Worm (Caenorhabditis elegans) whole organism, L4 larva: ENCODE results near the gene smc-6.

ENCODE experiments used
- D1046.2 ChIP-seq: fragments of 200-800 bp; sonication (Bioruptor generic); IDR thresholded peaks from 2 replicates; pipeline ENCODE4 v1.3.6; 2022; ENCODE audit warnings: missing genetic modification characterization, missing compliant biosample characterization
- Y48G9A.11 ChIP-seq: fragments of 200-800 bp; sonication (Bioruptor generic); IDR thresholded peaks from 2 replicates; pipeline ENCODE4 v1.3.6; 2022; ENCODE audit warnings: missing genetic modification reagents, missing genetic modification characterization, missing compliant biosample characterization
- ZK546.5 ChIP-seq, 2 experiments: sonication (generic microtip); optimal IDR thresholded peaks; 2 replicates each; lab custom pipeline; 2017; ENCODE audit warnings: missing biosample characterization in 2 of 2, missing genetic modification characterization in 2 of 2
- aha-1 ChIP-seq: fragments of 150-350 bp; peaks from one replicate; lab custom pipeline; 2014; ENCODE audit warnings: missing biosample characterization, missing genetic modification characterization
- ceh-82 ChIP-seq: sonication (generic microtip); optimal IDR thresholded peaks from 2 replicates; lab custom pipeline; 2017; ENCODE audit warnings: missing biosample characterization, missing genetic modification characterization
- cey-2 ChIP-seq: sonication (generic microtip); optimal IDR thresholded peaks from 3 replicates; lab custom pipeline; 2017; ENCODE audit warnings: missing genetic modification characterization, mild to moderate bottlenecking, missing compliant biosample characterization, antibody characterized with exemption, borderline replicate concordance; ENCODE audit not compliant: insufficient read depth
- ctbp-1 ChIP-seq: fragments of 200-800 bp; sonication (Bioruptor generic); IDR thresholded peaks from 2 replicates; pipeline ENCODE4 v1.3.6; 2022; ENCODE audit warnings: missing genetic modification reagents, missing genetic modification characterization, missing compliant biosample characterization
- daf-16 ChIP-seq, 3 experiments: sonication (generic microtip); optimal IDR thresholded peaks; 2 replicates each; lab custom pipeline; 2016 to 2017; ENCODE audit warnings: missing genetic modification characterization in 3 of 3, missing genetic modification reagents in 3 of 3, mild to moderate bottlenecking in 2 of 3, missing compliant biosample characterization in 2 of 3, missing biosample characterization in 1 of 3, moderate library complexity in 1 of 3
- daf-19 ChIP-seq: fragments of 200-800 bp; sonication (Bioruptor generic); conservative IDR thresholded peaks from 2 replicates; pipeline ENCODE4 v1.3.6; 2022; ENCODE audit warnings: missing genetic modification characterization, missing compliant biosample characterization
- daf-8 ChIP-seq: fragments of 200-800 bp; sonication (Bioruptor generic); IDR thresholded peaks from 2 replicates; pipeline ENCODE4 v1.3.6; 2022; ENCODE audit warnings: missing genetic modification characterization, missing compliant biosample characterization
- dmd-8 ChIP-seq: fragments of 200-800 bp; sonication (Bioruptor generic); IDR thresholded peaks from 2 replicates; pipeline ENCODE4 v1.3.6; 2022; ENCODE audit warnings: missing genetic modification characterization, missing compliant biosample characterization
- dmd-9 ChIP-seq: fragments of 200-800 bp; sonication (Bioruptor generic); IDR thresholded peaks from 2 replicates; pipeline ENCODE4 v1.3.6; 2022; ENCODE audit warnings: missing genetic modification reagents, missing genetic modification characterization, missing compliant biosample characterization
- egl-43 ChIP-seq: fragments of 200-800 bp; sonication (Bioruptor generic); IDR thresholded peaks from 2 replicates; pipeline ENCODE4 v1.3.6; 2022; ENCODE audit warnings: missing genetic modification reagents, missing genetic modification characterization, missing compliant biosample characterization
- fos-1 ChIP-seq: fragments of 150-350 bp; optimal IDR thresholded peaks from 2 replicates; lab custom pipeline; 2014; ENCODE audit warnings: missing biosample characterization, missing genetic modification characterization
- lim-7 ChIP-seq: fragments of 200-800 bp; sonication (Bioruptor generic); IDR thresholded peaks from 2 replicates; pipeline ENCODE4 v1.3.6; 2022; ENCODE audit warnings: missing genetic modification characterization, missing compliant biosample characterization
- lin-1 ChIP-seq: fragments of 200-800 bp; sonication (Bioruptor generic); IDR thresholded peaks from 2 replicates; pipeline ENCODE4 v1.3.6; 2022; ENCODE audit warnings: missing genetic modification reagents, missing genetic modification characterization, missing compliant biosample characterization
- lin-38 ChIP-seq: fragments of 200-800 bp; sonication (Bioruptor generic); IDR thresholded peaks from 2 replicates; pipeline ENCODE4 v1.3.6; 2022; ENCODE audit warnings: missing genetic modification reagents, missing genetic modification characterization, missing compliant biosample characterization
- lin-39 ChIP-seq: fragments of 150-350 bp; optimal IDR thresholded peaks from 2 replicates; lab custom pipeline; 2014; ENCODE audit warnings: missing biosample characterization, missing genetic modification reagents, missing genetic modification characterization
- mdl-1 ChIP-seq, 2 experiments: fragments of 150-350 bp in 1 of 2; sonication (generic microtip) in 1 of 2; optimal IDR thresholded peaks; 2 replicates each; lab custom pipeline; 2014 to 2017; ENCODE audit warnings: missing biosample characterization in 2 of 2, missing genetic modification characterization in 2 of 2
- mxl-2 ChIP-seq: fragments of 200-800 bp; sonication (Bioruptor generic); conservative IDR thresholded peaks from 2 replicates; pipeline ENCODE4 v1.3.6; 2022; ENCODE audit warnings: missing genetic modification reagents, missing genetic modification characterization, missing compliant biosample characterization
- nhr-102 ChIP-seq: sonication (generic microtip); optimal IDR thresholded peaks from 2 replicates; lab custom pipeline; 2016; ENCODE audit warnings: mild to moderate bottlenecking, missing genetic modification characterization, moderate library complexity, missing compliant biosample characterization
- nhr-11 ChIP-seq: fragments of 150-350 bp; optimal IDR thresholded peaks from 2 replicates; lab custom pipeline; 2014; ENCODE audit warnings: missing biosample characterization, missing genetic modification characterization
- nhr-237 ChIP-seq: sonication (generic microtip); optimal IDR thresholded peaks from 2 replicates; lab custom pipeline; 2017; ENCODE audit warnings: missing biosample characterization, missing genetic modification characterization
- nhr-48 ChIP-seq: sonication (generic microtip); optimal IDR thresholded peaks from 2 replicates; lab custom pipeline; 2016; ENCODE audit warnings: mild to moderate bottlenecking, missing genetic modification characterization, missing compliant biosample characterization
- php-3 ChIP-seq: fragments of 200-800 bp; sonication (Bioruptor generic); IDR thresholded peaks from 2 replicates; pipeline ENCODE4 v1.3.6; 2022; ENCODE audit warnings: missing genetic modification reagents, missing genetic modification characterization, missing compliant biosample characterization
- saeg-2 ChIP-seq: fragments of 200-800 bp; sonication (Bioruptor generic); IDR thresholded peaks from 2 replicates; pipeline ENCODE4 v1.3.6; 2022; ENCODE audit warnings: missing genetic modification reagents, missing genetic modification characterization, missing compliant biosample characterization
- sdz-12 ChIP-seq: fragments of 200-800 bp; sonication (Bioruptor generic); optimal IDR thresholded peaks from 2 replicates; lab custom pipeline; 2018; ENCODE audit warnings: mild to moderate bottlenecking, missing genetic modification characterization, missing compliant biosample characterization
- set-16 ChIP-seq: fragments of 200-800 bp; sonication (Bioruptor generic); IDR thresholded peaks from 2 replicates; pipeline ENCODE4 v1.3.6; 2022; ENCODE audit warnings: missing genetic modification reagents, missing genetic modification characterization, missing compliant biosample characterization
- spr-1 ChIP-seq: sonication (generic microtip); optimal IDR thresholded peaks from 2 replicates; lab custom pipeline; 2016; ENCODE audit warnings: mild to moderate bottlenecking, missing genetic modification characterization, missing compliant biosample characterization
- spr-3 ChIP-seq: fragments of 200-800 bp; sonication (Bioruptor generic); optimal IDR thresholded peaks from 2 replicates; lab custom pipeline; 2018; ENCODE audit warnings: mild to moderate bottlenecking, missing genetic modification characterization, missing compliant biosample characterization
- tag-97 ChIP-seq: fragments of 200-800 bp; sonication (Bioruptor generic); IDR thresholded peaks from 2 replicates; pipeline ENCODE4 v1.3.6; 2022; ENCODE audit warnings: missing genetic modification characterization, missing compliant biosample characterization
- unc-130 ChIP-seq: sonication (generic microtip); optimal IDR thresholded peaks from 2 replicates; lab custom pipeline; 2016; ENCODE audit warnings: missing genetic modification reagents, missing genetic modification characterization, missing compliant biosample characterization
- zip-2 ChIP-seq: fragments of 150-350 bp; optimal IDR thresholded peaks from 2 replicates; lab custom pipeline; 2014; ENCODE audit warnings: missing biosample characterization, missing genetic modification characterization
- ztf-11 ChIP-seq: fragments of 150-350 bp; optimal IDR thresholded peaks from 2 replicates; lab custom pipeline; 2014; ENCODE audit warnings: missing biosample characterization, missing genetic modification characterization

smc-6 gene

DNA sequence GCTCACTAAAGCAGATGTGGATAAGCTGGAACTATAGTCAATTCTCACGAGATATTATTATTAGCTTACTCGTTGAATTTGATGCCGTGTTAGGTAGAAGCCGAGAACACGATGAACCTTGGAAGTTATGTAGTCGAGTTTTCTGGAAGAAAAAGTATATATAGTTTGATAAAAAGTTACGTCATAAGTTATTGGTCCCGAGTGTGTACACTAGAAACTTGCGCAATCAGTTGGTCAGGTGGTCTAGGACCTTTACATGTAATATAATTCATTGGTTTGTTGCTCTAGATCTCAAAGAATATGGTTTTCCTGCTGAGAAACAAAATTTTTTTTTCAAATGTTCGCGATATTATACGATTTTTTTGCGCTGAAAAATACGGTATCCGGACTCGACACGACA, 42.6 kb upstream of the smc-6 start:
- TF ChIP-seq fos-1 (tag; lab: Kevin White, UChicago) (no peak), tag-97 (GFP tag; lab: Robert Waterston, UW) (no peak), nhr-237 (tag; lab: Kevin White, UChicago) (no peak), spr-1 (tag; lab: Kevin White, UChicago) (no peak), nhr-48 (tag; lab: Kevin White, UChicago) (no peak), ZK546.5 (tag; optimal IDR thresholded peaks at IDR 0.05; lab: Kevin White, UChicago) (no peak), ctbp-1 (GFP tag; lab: Robert Waterston, UW) (no peak)

ce11 chrII:11536505-11536904, 42.0 kb upstream of the smc-6 start:
- TF ChIP-seq php-3 (GFP tag; lab: Robert Waterston, UW) (no peak), aha-1 (tag; lab: Kevin White, UChicago) (peak; percentile 63)
- TF ChIP-seq, all 104 proteins: peak for 1

DNA sequence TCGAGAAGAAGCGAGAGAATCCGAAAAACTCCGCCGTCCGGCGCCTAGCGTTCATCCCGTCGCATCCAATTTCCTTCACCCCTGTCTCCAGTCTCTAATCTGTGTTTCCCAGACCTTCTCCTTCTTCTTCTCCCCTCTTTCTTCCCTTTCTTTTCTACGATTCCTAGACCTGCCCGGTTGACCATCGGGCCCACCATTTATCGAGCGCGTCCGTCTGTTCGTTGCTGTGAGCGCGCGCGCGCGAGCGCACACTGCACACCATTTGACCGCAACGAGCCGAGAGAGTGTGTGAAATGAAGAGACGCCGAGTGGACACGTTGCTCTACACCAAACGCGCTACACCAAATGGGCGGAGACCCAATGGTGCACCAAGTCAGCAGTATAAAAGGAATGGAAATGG, 41.4 kb upstream of the smc-6 start:
- TF ChIP-seq mdl-1 (tag; optimal IDR thresholded peaks at IDR 0.05; lab: Kevin White, UChicago) (peak in 1 of 2 experiments; percentile 3), ztf-11 (tag; lab: Kevin White, UChicago) (no peak), ctbp-1 (GFP tag; lab: Robert Waterston, UW) (no peak), unc-130 (GFP tag; lab: Kevin White, UChicago) (peak; percentile 70), Y48G9A.11 (peak; percentile 64; the same call in 1 of the 2 replicates), D1046.2 (GFP tag; lab: Robert Waterston, UW) (0 out of 2 replicates have a peak, but pooled peaks have one; percentile 8), set-16 (GFP tag; lab: Robert Waterston, UW) (peak; percentile 82), cey-2 (tag; lab: Kevin White, UChicago) (no peak), spr-3 (peak; percentile 9), lin-38 (GFP tag; lab: Robert Waterston, UW) (peak; percentile 73), tag-97 (GFP tag; lab: Robert Waterston, UW) (no peak)
- TF ChIP-seq, all 104 proteins: peak for 7

ce11 chrII:11537606-11538016, 40.9 kb upstream of the smc-6 start:
- no peak for TF ChIP-seq nhr-11 (tag; lab: Kevin White, UChicago)
- TF ChIP-seq zip-2 (tag; lab: Kevin White, UChicago), result no peak
- no peak for TF ChIP-seq egl-43 (GFP tag; lab: Robert Waterston, UW)
- TF ChIP-seq nhr-102 (tag; lab: Kevin White, UChicago), result no peak
- no peak for TF ChIP-seq spr-1 (tag; lab: Kevin White, UChicago)
- no peak for TF ChIP-seq ceh-82 (tag; lab: Kevin White, UChicago)
- TF ChIP-seq lin-39 (tag; lab: Kevin White, UChicago), result no peak
- no peak for TF ChIP-seq dmd-9
- TF ChIP-seq sdz-12 (GFP tag; lab: Kevin White, UChicago), result no peak
- no peak for TF ChIP-seq mxl-2 (GFP tag; lab: Robert Waterston, UW)
- TF ChIP-seq daf-8, result no peak
- no peak for TF ChIP-seq lin-1 (GFP tag; lab: Robert Waterston, UW)

- TF ChIP-seq saeg-2 (no peak), lim-7 (0 out of 2 replicates have a peak, but pooled peaks have one; percentile 10), daf-19 (GFP tag; lab: Robert Waterston, UW) (no peak), dmd-8 (GFP tag; lab: Robert Waterston, UW) (0 out of 2 replicates have a peak, but pooled peaks have one; percentile 5), daf-16 (GFP tag; optimal IDR thresholded peaks at IDR 0.05; lab: Kevin White, UChicago) (no peak), daf-16 (tag; optimal IDR thresholded peaks at IDR 0.05; lab: Kevin White, UChicago) (peak; percentile 32)
- TF ChIP-seq, all 104 proteins: peak for 3
Measured at ce11 chrII:11538741-11539140, 39.8 kb upstream of the smc-6 start, which contains the start of gene Y62F5A.9. TSS of gene Y62F5A.9 (minus strand) at chrII:11538841.
